Worm (Caenorhabditis elegans) whole organism, midembryonic: ENCODE data around the gene M199.7.
"Not testable (repeated sequence)": the region's sequence is repeated elsewhere in the genome, so short reads cannot be mapped to it uniquely, and the experiment has no call there.

Source experiments
- T22C8.4 ChIP-seq: fragments of 200-800 bp; sonication (Bioruptor generic); IDR thresholded peaks from 2 replicates; pipeline ENCODE4 v1.3.6; 2022; ENCODE audit warnings: missing genetic modification characterization, missing compliant biosample characterization
- cog-1 ChIP-seq: sonication (generic microtip); optimal IDR thresholded peaks from 2 replicates; lab custom pipeline; 2016; ENCODE audit warnings: missing genetic modification characterization, missing compliant biosample characterization
- flt-1 ChIP-seq: fragments of 200-800 bp; sonication (Bioruptor generic); IDR thresholded peaks from 2 replicates; pipeline ENCODE4 v1.3.6; 2022; ENCODE audit warnings: missing genetic modification characterization, missing compliant biosample characterization
- klf-2 ChIP-seq: fragments of 200-800 bp; sonication (Bioruptor generic); conservative IDR thresholded peaks from 2 replicates; pipeline ENCODE4 v1.3.6; 2022; ENCODE audit warnings: missing genetic modification reagents, missing genetic modification characterization, missing compliant biosample characterization
- med-1 ChIP-seq: sonication (generic microtip); optimal IDR thresholded peaks from 2 replicates; lab custom pipeline; 2017; ENCODE audit warnings: missing genetic modification characterization, mild to moderate bottlenecking, missing compliant biosample characterization, antibody characterized with exemption, missing genetic modification reagents; ENCODE audit not compliant: insufficient read depth
- ref-1 ChIP-seq: fragments of 200-800 bp; sonication (Bioruptor generic); conservative IDR thresholded peaks from 2 replicates; pipeline ENCODE4 v1.3.6; 2022; ENCODE audit warnings: missing genetic modification reagents, missing genetic modification characterization, missing compliant biosample characterization
- tab-1 ChIP-seq: fragments of 200-800 bp; sonication (Bioruptor generic); IDR thresholded peaks from 2 replicates; pipeline ENCODE4 v1.3.6; 2022; ENCODE audit warnings: missing genetic modification characterization, missing compliant biosample characterization
- ztf-23 ChIP-seq: fragments of 200-800 bp; sonication (Bioruptor generic); IDR thresholded peaks from 2 replicates; pipeline ENCODE4 v1.3.6; 2022; ENCODE audit warnings: missing genetic modification reagents, missing genetic modification characterization, missing compliant biosample characterization
- ztf-29 ChIP-seq: fragments of 200-800 bp; sonication (Bioruptor generic); IDR thresholded peaks from 2 replicates; pipeline ENCODE4 v1.3.6; 2022; ENCODE audit warnings: missing genetic modification reagents, missing genetic modification characterization, missing compliant biosample characterization

M199.7 gene

ce11 chrIV:15120746-15121145, 2.2 kb upstream of the M199.7 start, which contains the start of gene clec-189:
Gene clec-189, plus strand, starts transcription at chrIV:15120837.
- TF ChIP-seq ref-1 (GFP tag; lab: Robert Waterston, UW) (no peak), T22C8.4 (GFP tag; lab: Robert Waterston, UW) (no peak), ztf-29 (GFP tag; lab: Robert Waterston, UW) (no peak), flt-1 (no peak), med-1 (no peak), ztf-23 (GFP tag; lab: Robert Waterston, UW) (no peak), cog-1 (no peak), tab-1 (no peak), klf-2 (GFP tag; lab: Robert Waterston, UW) (no peak)

- TF ChIP-seq flt-1 (no peak), klf-2 (GFP tag; lab: Robert Waterston, UW) (no peak), med-1 (no peak), T22C8.4 (GFP tag; lab: Robert Waterston, UW) (no peak), ztf-23 (GFP tag; lab: Robert Waterston, UW) (no peak), cog-1 (no peak), ztf-29 (GFP tag; lab: Robert Waterston, UW) (no peak), ref-1 (GFP tag; lab: Robert Waterston, UW) (no peak)
Observed at ce11 chrIV:15126021-15126420, 3.0 kb downstream of the M199.7 start, which contains the start of gene clec-190. Gene clec-190, minus strand, starts transcription at chrIV:15126121.

ce11 chrIV:15127731-15128130, 4.7 kb downstream of the M199.7 start, which contains the start of gene M199.9:
Gene M199.9, minus strand, starts transcription at chrIV:15127831.
- TF ChIP-seq cog-1: no peak
- TF ChIP-seq ref-1 (GFP tag; lab: Robert Waterston, UW): no peak
- TF ChIP-seq med-1: no peak
- no peak for TF ChIP-seq ztf-23 (GFP tag; lab: Robert Waterston, UW)
- TF ChIP-seq tab-1: no peak
- no peak for TF ChIP-seq klf-2 (GFP tag; lab: Robert Waterston, UW)
- no peak for TF ChIP-seq T22C8.4 (GFP tag; lab: Robert Waterston, UW)
- TF ChIP-seq ztf-29 (GFP tag; lab: Robert Waterston, UW): no peak
- no peak for TF ChIP-seq flt-1

- peak; percentile 67; the same call in 1 of the 2 replicates for TF ChIP-seq klf-2 (GFP tag; lab: Robert Waterston, UW)
Observed at ce11 chrIV:15130189-15130588, 7.2 kb downstream of the M199.7 start.

- TF ChIP-seq tab-1 (no peak), T22C8.4 (GFP tag; lab: Robert Waterston, UW) (no peak)
Observed at ce11 chrIV:15131697-15132096, 8.7 kb downstream of the M199.7 start, which contains the start of gene col-135. Gene col-135, minus strand, starts transcription at chrIV:15131797.

ce11 chrIV:15133899-15134298, 10.9 kb downstream of the M199.7 start, which contains the start of gene M199.8:
Gene M199.8, minus strand, starts transcription at chrIV:15133999.
- not testable (repeated sequence) for TF ChIP-seq ztf-29 (GFP tag; lab: Robert Waterston, UW); cog-1; ztf-23 (GFP tag; lab: Robert Waterston, UW)

- TF ChIP-seq flt-1: no peak
- no peak for TF ChIP-seq klf-2 (GFP tag; lab: Robert Waterston, UW)
- TF ChIP-seq ztf-29 (GFP tag; lab: Robert Waterston, UW): no peak
- TF ChIP-seq tab-1: no peak
- TF ChIP-seq ref-1 (GFP tag; lab: Robert Waterston, UW): no peak
Observed at ce11 chrIV:15140832-15141231, 17.9 kb downstream of the M199.7 start, which contains the start of gene srg-51. Gene srg-51, minus strand, starts transcription at chrIV:15140932.

ce11 chrIV:15147104-15147503, 24.1 kb downstream of the M199.7 start, which contains the start of gene str-78:
Gene str-78, minus strand, starts transcription at chrIV:15147204.
- TF ChIP-seq ztf-29 (GFP tag; lab: Robert Waterston, UW) (no peak), cog-1 (no peak), flt-1 (no peak), med-1 (no peak), T22C8.4 (GFP tag; lab: Robert Waterston, UW) (no peak)

ce11 chrIV:15165602-15166001, 42.6 kb downstream of the M199.7 start:
- no peak for TF ChIP-seq tab-1
- TF ChIP-seq ztf-29 (GFP tag; lab: Robert Waterston, UW): no peak
- no peak for TF ChIP-seq ref-1 (GFP tag; lab: Robert Waterston, UW)
- TF ChIP-seq klf-2 (GFP tag; lab: Robert Waterston, UW): no peak
- TF ChIP-seq flt-1: no peak
- no peak for TF ChIP-seq ztf-23 (GFP tag; lab: Robert Waterston, UW)
- no peak for TF ChIP-seq T22C8.4 (GFP tag; lab: Robert Waterston, UW)

ce11 chrIV:15168442-15168841, 45.5 kb downstream of the M199.7 start:
- TF ChIP-seq T22C8.4 (GFP tag; lab: Robert Waterston, UW) (no peak), med-1 (no peak), ztf-29 (GFP tag; lab: Robert Waterston, UW) (no peak), flt-1 (no peak), cog-1 (no peak), tab-1 (no peak), ref-1 (GFP tag; lab: Robert Waterston, UW) (no peak), ztf-23 (GFP tag; lab: Robert Waterston, UW) (no peak), klf-2 (GFP tag; lab: Robert Waterston, UW) (no peak)
